Worm (Caenorhabditis elegans) whole organism, L1 larva: ENCODE results near the gene ssp-36.
"Not testable (repeated sequence)": the region's sequence is repeated elsewhere in the genome, so short reads cannot be mapped to it uniquely, and the experiment has no call there.

Experiments
- C04F5.9 ChIP-seq: sonication (generic microtip); optimal IDR thresholded peaks from 2 replicates; lab custom pipeline; 2016; ENCODE audit warnings: missing genetic modification characterization, missing compliant biosample characterization
- C16A3.4 ChIP-seq: fragments of 150-350 bp; optimal IDR thresholded peaks from 2 replicates; lab custom pipeline; 2014; ENCODE audit warnings: missing biosample characterization, missing genetic modification characterization
- F16B12.6 ChIP-seq: fragments of 150-350 bp; optimal IDR thresholded peaks from 2 replicates; lab custom pipeline; 2014; ENCODE audit warnings: missing biosample characterization, missing genetic modification characterization
- aha-1 ChIP-seq: fragments of 150-350 bp; optimal IDR thresholded peaks from 2 replicates; lab custom pipeline; 2014; ENCODE audit warnings: missing biosample characterization, missing genetic modification characterization
- ceh-88 ChIP-seq: fragments of 200-800 bp; sonication (Bioruptor generic); IDR thresholded peaks from 2 replicates; pipeline ENCODE4 v1.3.6; 2022; ENCODE audit warnings: missing genetic modification characterization, missing compliant biosample characterization
- dpl-1 ChIP-seq, 3 experiments: fragments of 150-350 bp in 2 of 3; sonication (generic microtip) in 1 of 3; optimal IDR thresholded peaks; 2 replicates each; lab custom pipeline; 2014 to 2017; ENCODE audit warnings: missing biosample characterization in 3 of 3, missing genetic modification characterization in 3 of 3, missing genetic modification reagents in 3 of 3
- efl-1 ChIP-seq, 4 experiments: fragments of 150-350 bp; optimal IDR thresholded peaks in 3 of 4; peaks in 1 of 4; 1 replicate in 1 of 4; 2 replicates in 3 of 4; lab custom pipeline; 2014; ENCODE audit warnings: missing biosample characterization in 2 of 4, missing genetic modification characterization in 2 of 4, missing genetic modification reagents in 2 of 4
- elt-2 ChIP-seq: sonication (generic microtip); optimal IDR thresholded peaks from 2 replicates; lab custom pipeline; 2016; ENCODE audit warnings: missing genetic modification characterization, mild to moderate bottlenecking, inconsistent platforms, missing compliant biosample characterization, missing genetic modification reagents
- elt-3 ChIP-seq, 6 experiments: fragments of 150-350 bp in 1 of 6; sonication (generic microtip); optimal IDR thresholded peaks; 2 replicates each; lab custom pipeline; 2017 to 2018; ENCODE audit warnings: missing biosample characterization in 6 of 6, missing genetic modification characterization in 6 of 6, inconsistent platforms in 1 of 6
- ets-5 ChIP-seq: fragments of 200-800 bp; sonication (Bioruptor generic); IDR thresholded peaks from 2 replicates; pipeline ENCODE4 v1.3.6; 2022; ENCODE audit warnings: missing genetic modification characterization, missing compliant biosample characterization
- fkh-4 ChIP-seq: sonication (generic microtip); optimal IDR thresholded peaks from 2 replicates; lab custom pipeline; 2016; ENCODE audit warnings: missing compliant biosample characterization, missing genetic modification characterization, borderline replicate concordance
- fkh-8 ChIP-seq: sonication (generic microtip); optimal IDR thresholded peaks from 2 replicates; lab custom pipeline; 2016; ENCODE audit warnings: mild to moderate bottlenecking, missing genetic modification characterization, missing compliant biosample characterization
- hlh-17 ChIP-seq: fragments of 200-800 bp; sonication (Bioruptor generic); optimal IDR thresholded peaks from 2 replicates; lab custom pipeline; 2018; ENCODE audit warnings: missing genetic modification characterization, mild to moderate bottlenecking, missing compliant biosample characterization, moderate library complexity, borderline replicate concordance
- isw-1 ChIP-seq: fragments of 200-800 bp; sonication (Bioruptor generic); IDR thresholded peaks from 2 replicates; pipeline ENCODE4 v1.3.6; 2022; ENCODE audit warnings: missing genetic modification characterization, missing compliant biosample characterization
- lin-13 ChIP-seq: fragments of 150-350 bp; optimal IDR thresholded peaks from 2 replicates; lab custom pipeline; 2014; ENCODE audit warnings: missing biosample characterization, missing genetic modification reagents, missing genetic modification characterization
- lin-14 ChIP-seq: fragments of 200-800 bp; sonication (Bioruptor generic); optimal IDR thresholded peaks from 2 replicates; lab custom pipeline; 2018; ENCODE audit warnings: mild to moderate bottlenecking, missing genetic modification characterization, moderate library complexity, missing compliant biosample characterization
- lin-35 ChIP-seq, 2 experiments: fragments of 150-350 bp; optimal IDR thresholded peaks; 2 replicates each; lab custom pipeline; 2014; ENCODE audit warnings: missing biosample characterization in 2 of 2, missing genetic modification characterization in 2 of 2, missing genetic modification reagents in 2 of 2
- lir-3 ChIP-seq: sonication (generic microtip); optimal IDR thresholded peaks from 2 replicates; lab custom pipeline; 2016; ENCODE audit warnings: mild to moderate bottlenecking, missing genetic modification characterization, moderate library complexity, missing compliant biosample characterization; ENCODE audit not compliant: poor library complexity
- lsy-2 ChIP-seq, 2 experiments: fragments of 150-350 bp; optimal IDR thresholded peaks; 2 replicates each; lab custom pipeline; 2014; ENCODE audit warnings: missing biosample characterization in 2 of 2, missing genetic modification characterization in 2 of 2
- mab-9 ChIP-seq: fragments of 200-800 bp; sonication (Bioruptor generic); IDR thresholded peaks from 2 replicates; pipeline ENCODE4 v1.3.6; 2022; ENCODE audit warnings: missing genetic modification reagents, missing genetic modification characterization, missing compliant biosample characterization
- nhr-19 ChIP-seq: fragments of 200-800 bp; sonication (Bioruptor generic); conservative IDR thresholded peaks from 2 replicates; pipeline ENCODE4 v1.3.6; 2022; ENCODE audit warnings: missing genetic modification characterization, missing compliant biosample characterization
- nhr-20 ChIP-seq: sonication (generic microtip); optimal IDR thresholded peaks from 2 replicates; lab custom pipeline; 2016; ENCODE audit warnings: mild to moderate bottlenecking, missing genetic modification characterization, missing compliant biosample characterization
- nhr-237 ChIP-seq: fragments of 150-350 bp; optimal IDR thresholded peaks from 2 replicates; lab custom pipeline; 2014; ENCODE audit warnings: missing biosample characterization, missing genetic modification characterization
- nhr-71 ChIP-seq: sonication (generic microtip); optimal IDR thresholded peaks from 2 replicates; lab custom pipeline; 2016; ENCODE audit warnings: mild to moderate bottlenecking, missing genetic modification characterization, moderate library complexity, missing compliant biosample characterization
- nhr-77 ChIP-seq: fragments of 150-350 bp; optimal IDR thresholded peaks from 2 replicates; lab custom pipeline; 2014; ENCODE audit warnings: missing biosample characterization, missing genetic modification characterization
- nhr-85 ChIP-seq: sonication (generic microtip); peaks from one replicate; lab custom pipeline; 2016; ENCODE audit warnings: missing genetic modification characterization, inconsistent platforms, missing compliant biosample characterization
- nhr-90 ChIP-seq: sonication (generic microtip); optimal IDR thresholded peaks from 2 replicates; lab custom pipeline; 2016; ENCODE audit warnings: mild to moderate bottlenecking, missing genetic modification characterization, missing compliant biosample characterization; ENCODE audit not compliant: poor library complexity
- skn-1 ChIP-seq: fragments of 150-350 bp; optimal IDR thresholded peaks from 2 replicates; lab custom pipeline; 2014; ENCODE audit warnings: missing biosample characterization, missing genetic modification characterization
- tbx-2 ChIP-seq: sonication (generic microtip); optimal IDR thresholded peaks from 2 replicates; lab custom pipeline; 2016; ENCODE audit warnings: missing genetic modification characterization, missing compliant biosample characterization
- unc-130 ChIP-seq: fragments of 150-350 bp; optimal IDR thresholded peaks from 2 replicates; lab custom pipeline; 2017; ENCODE audit warnings: missing biosample characterization, missing genetic modification characterization, inconsistent platforms
- vab-15 ChIP-seq: sonication (generic microtip); optimal IDR thresholded peaks from 2 replicates; lab custom pipeline; 2017; ENCODE audit warnings: missing genotype, mild to moderate bottlenecking, missing genetic modification characterization, missing compliant biosample characterization
- zag-1 ChIP-seq: fragments of 150-350 bp; optimal IDR thresholded peaks from 2 replicates; lab custom pipeline; 2014; ENCODE audit warnings: missing biosample characterization, missing genetic modification characterization

The ssp-36 gene

ce11 chrIV:9740851-9741549, 25.1 kb downstream of the ssp-36 start, which contains the start of gene gln-6:
TSS of gene gln-6 (minus strand) at chrIV:9740901.
- TF ChIP-seq efl-1 (optimal IDR thresholded peaks at IDR 0.05; lab: Kevin White, UChicago), result peak in 1 of 2 experiments; percentile 8
- TF ChIP-seq efl-1 (GFP tag; optimal IDR thresholded peaks at IDR 0.05 in 1 of 2; lab: Kevin White, UChicago), result not testable (repeated sequence)

- TF ChIP-seq elt-3 (tag; optimal IDR thresholded peaks at IDR 0.05; lab: Kevin White, UChicago) (no peak), fkh-8 (tag; lab: Kevin White, UChicago) (no peak), hlh-17 (GFP tag; lab: Kevin White, UChicago) (no peak), efl-1 (optimal IDR thresholded peaks at IDR 0.05; lab: Kevin White, UChicago) (no peak), efl-1 (GFP tag; optimal IDR thresholded peaks at IDR 0.05 in 1 of 2; lab: Kevin White, UChicago) (no peak), isw-1 (GFP tag; lab: Robert Waterston, UW) (no peak), C04F5.9 (tag; lab: Kevin White, UChicago) (no peak)
Observed at ce11 chrIV:9739001-9739400, 27.1 kb downstream of the ssp-36 start.

- no peak for TF ChIP-seq dpl-1 (GFP tag; optimal IDR thresholded peaks at IDR 0.05; lab: Kevin White, UChicago)
- no peak for TF ChIP-seq unc-130
- no peak for TF ChIP-seq skn-1 (tag; lab: Kevin White, UChicago)
- no peak for TF ChIP-seq lir-3 (tag; lab: Kevin White, UChicago)
- TF ChIP-seq fkh-8 (tag; lab: Kevin White, UChicago), result no peak
- no peak for TF ChIP-seq nhr-237 (tag; lab: Kevin White, UChicago)
- TF ChIP-seq mab-9, result no peak
- no peak for TF ChIP-seq zag-1 (tag; lab: Kevin White, UChicago)
- TF ChIP-seq hlh-17 (GFP tag; lab: Kevin White, UChicago), result no peak
- no peak for TF ChIP-seq F16B12.6 (tag; lab: Kevin White, UChicago)
- no peak for TF ChIP-seq lin-13 (GFP tag; lab: Kevin White, UChicago)
- TF ChIP-seq isw-1 (GFP tag; lab: Robert Waterston, UW), result no peak
- TF ChIP-seq tbx-2, result no peak
- no peak for TF ChIP-seq ets-5 (GFP tag; lab: Robert Waterston, UW)
- no peak for TF ChIP-seq ceh-88
Observed at ce11 chrIV:9738194-9738593, 28.0 kb downstream of the ssp-36 start, which contains the start of gene C28D4.10. TSS of gene C28D4.10 (plus strand) at chrIV:9738494.

ce11 chrIV:9737204-9737790, 28.9 kb downstream of the ssp-36 start, which contains the start of gene cka-1:
TSS of gene cka-1 (minus strand) at chrIV:9737621.
- TF ChIP-seq C16A3.4 (peak; percentile 16), tbx-2 (peak; percentile 9), nhr-20 (tag; lab: Kevin White, UChicago) (peak; percentile 63), nhr-90 (peak; percentile 11), lin-14 (GFP tag; lab: Kevin White, UChicago) (peak; percentile 71), fkh-4 (tag; lab: Kevin White, UChicago) (no peak), elt-2 (tag; lab: Kevin White, UChicago) (peak; percentile 52), nhr-77 (tag; lab: Kevin White, UChicago) (no peak), nhr-19 (GFP tag; lab: Robert Waterston, UW) (no peak), lsy-2 (tag; optimal IDR thresholded peaks at IDR 0.05; lab: Kevin White, UChicago) (peak in 1 of 2 experiments; percentile 62), aha-1 (no peak), nhr-85 (peak; percentile 48), elt-3 (tag; optimal IDR thresholded peaks at IDR 0.05; lab: Kevin White, UChicago) (peak in 1 of 6 experiments; percentile 48), lin-35 (GFP tag; optimal IDR thresholded peaks at IDR 0.05; lab: Kevin White, UChicago) (peak in 1 of 2 experiments; percentile 55), vab-15 (tag; lab: Kevin White, UChicago) (peak; percentile 67), efl-1 (optimal IDR thresholded peaks at IDR 0.05; lab: Kevin White, UChicago) (peak in 1 of 2 experiments; percentile 6), efl-1 (GFP tag; optimal IDR thresholded peaks at IDR 0.05 in 1 of 2; lab: Kevin White, UChicago) (peak in 1 of 2 experiments; percentile 89), nhr-71 (tag; lab: Kevin White, UChicago) (peak; percentile 63)
